Worm (Caenorhabditis elegans): ENCODE data around the gene C47G2.4.

C47G2.4 gene

DNA sequence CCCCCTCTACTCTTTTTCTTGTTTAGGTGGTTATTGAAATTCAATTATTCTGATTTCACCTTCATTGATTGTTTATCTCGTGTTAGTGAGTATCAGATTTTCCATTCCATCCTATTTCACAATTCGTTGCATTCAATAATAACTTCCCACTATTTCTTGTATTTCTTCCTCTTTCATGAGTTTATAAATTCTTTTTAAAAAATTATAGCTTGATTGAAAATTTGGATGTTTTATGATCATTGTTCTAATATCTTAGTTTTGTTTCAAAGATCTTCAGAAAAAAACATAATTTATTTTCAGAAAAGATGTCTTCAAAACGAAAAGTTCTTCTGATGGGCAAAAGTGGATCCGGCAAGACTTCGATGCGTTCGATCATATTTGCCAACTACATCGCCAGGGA is 7.7 kb upstream of the C47G2.4 start, which contains the start of gene raga-1:
Gene raga-1 (plus strand): TSS at position 301 of the 400 bp plus-strand sequence.
- TF ChIP-seq alr-1 (tag; optimal IDR thresholded peaks at IDR 0.05; ENCODE audit: borderline replicate concordance) (no peak), aly-2 (tag; optimal IDR thresholded peaks at IDR 0.05) (no peak), tbx-2 (tag; optimal IDR thresholded peaks at IDR 0.05) (no peak), lin-39 (tag; optimal IDR thresholded peaks at IDR 0.05) (no peak), unc-130 (tag; optimal IDR thresholded peaks at IDR 0.05) (no peak), nhr-19 (GFP tag; conservative IDR thresholded peaks at IDR 0.05) (no peak), nhr-85 (tag) (no peak), unc-86 (tag; optimal IDR thresholded peaks at IDR 0.05) (no peak), nhr-47 (tag; optimal IDR thresholded peaks at IDR 0.05) (no peak), lin-14 (GFP tag; optimal IDR thresholded peaks at IDR 0.05) (no peak), mef-2 (tag; optimal IDR thresholded peaks at IDR 0.05) (no peak), dsc-1 (tag; optimal IDR thresholded peaks at IDR 0.05) (no peak)

DNA sequence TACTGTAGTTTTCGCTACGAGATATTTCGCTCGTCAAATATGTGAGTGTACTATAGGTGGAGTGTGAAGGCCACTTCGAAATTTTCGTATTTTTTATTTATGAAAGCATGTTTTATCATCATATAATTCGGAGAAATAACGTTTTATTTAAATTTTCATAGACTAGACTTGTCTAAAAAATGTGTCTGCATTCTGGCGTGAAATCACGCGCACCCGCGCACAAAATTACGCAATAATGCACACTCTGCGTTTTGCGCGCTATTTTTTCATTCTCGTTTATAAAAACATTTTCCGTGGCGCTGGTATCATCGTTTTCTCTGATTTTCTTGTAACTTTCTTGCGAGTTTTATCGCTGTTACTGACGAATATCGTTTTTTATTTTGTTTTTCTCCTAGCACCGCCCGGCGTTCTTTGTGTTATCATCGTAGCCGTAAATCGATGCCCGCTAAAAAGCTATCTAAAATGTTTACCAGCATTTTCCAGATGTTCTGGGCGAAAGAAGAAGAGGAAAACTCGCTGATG is 3.9 kb upstream of the C47G2.4 start, which contains the start of gene saps-1:
Gene saps-1 (plus strand): TSS at position 472 of the 522 bp plus-strand sequence.
- peak; percentile 6 for TF ChIP-seq mep-1 (tag; optimal IDR thresholded peaks at IDR 0.05)
- TF ChIP-seq mef-2 (tag; optimal IDR thresholded peaks at IDR 0.05), result no peak
- TF ChIP-seq alr-1 (tag; optimal IDR thresholded peaks at IDR 0.05; ENCODE audit: borderline replicate concordance), result no peak
- TF ChIP-seq dpl-1 (GFP tag; optimal IDR thresholded peaks at IDR 0.05), result peak in 2 of 3 experiments; percentile 47 to 57
- peak in 1 of 6 experiments; percentile 14 for TF ChIP-seq elt-3 (tag; optimal IDR thresholded peaks at IDR 0.05)
- TF ChIP-seq vab-15 (tag; optimal IDR thresholded peaks at IDR 0.05), result no peak
- no peak for TF ChIP-seq blmp-1 (tag; optimal IDR thresholded peaks at IDR 0.05)
- TF ChIP-seq ceh-63 (GFP tag; optimal IDR thresholded peaks at IDR 0.05), result no peak
- TF ChIP-seq nhr-71 (tag; optimal IDR thresholded peaks at IDR 0.05), result peak; percentile 19
- TF ChIP-seq lin-39 (tag; optimal IDR thresholded peaks at IDR 0.05), result no peak
- TF ChIP-seq snu-23 (GFP tag; optimal IDR thresholded peaks at IDR 0.05), result peak; percentile 37
- TF ChIP-seq lsy-2 (tag; optimal IDR thresholded peaks at IDR 0.05), result peak; percentile 33 to 41
- TF ChIP-seq nhr-20 (tag; optimal IDR thresholded peaks at IDR 0.05), result peak; percentile 44
- TF ChIP-seq nhr-19 (GFP tag; conservative IDR thresholded peaks at IDR 0.05), result no peak
- no peak for TF ChIP-seq fkh-10 (GFP tag; optimal IDR thresholded peaks at IDR 0.05)
- no peak for TF ChIP-seq ztf-4 (tag; optimal IDR thresholded peaks at IDR 0.05)
- no peak for TF ChIP-seq mab-9 (GFP tag; IDR thresholded peaks at IDR 0.05)
- peak; percentile 35 for TF ChIP-seq rnt-1 (tag; optimal IDR thresholded peaks at IDR 0.05)
- no peak for TF ChIP-seq ceh-88 (GFP tag; IDR thresholded peaks at IDR 0.05)
- TF ChIP-seq efl-1 (optimal IDR thresholded peaks at IDR 0.05), result peak; percentile 48 to 58
- TF ChIP-seq efl-1 (GFP tag; optimal IDR thresholded peaks at IDR 0.05 in 1 of 2), result peak; percentile 38 to 94
- TF ChIP-seq lin-35 (GFP tag; optimal IDR thresholded peaks at IDR 0.05), result peak; percentile 25 to 58
- no peak for TF ChIP-seq irx-1 (tag; optimal IDR thresholded peaks at IDR 0.05)
- no peak for TF ChIP-seq hpl-2 (GFP tag; optimal IDR thresholded peaks at IDR 0.05)
- TF ChIP-seq nhr-77 (tag; optimal IDR thresholded peaks at IDR 0.05), result no peak
- no peak for TF ChIP-seq ces-1 (GFP tag; optimal IDR thresholded peaks at IDR 0.05)
- TF ChIP-seq sup-37 (GFP tag; optimal IDR thresholded peaks at IDR 0.05), result no peak
- TF ChIP-seq lir-3 (tag; optimal IDR thresholded peaks at IDR 0.05; ENCODE audit: poor library complexity), result no peak
- peak; percentile 87 for TF ChIP-seq F16B12.6 (tag; optimal IDR thresholded peaks at IDR 0.05)
- peak in 1 of 3 experiments; percentile 52 for TF ChIP-seq ceh-82 (tag; optimal IDR thresholded peaks at IDR 0.05)
- TF ChIP-seq egl-27 (tag; optimal IDR thresholded peaks at IDR 0.05), result no peak
- TF ChIP-seq jun-1 (tag; optimal IDR thresholded peaks at IDR 0.05), result no peak
- TF ChIP-seq ceh-90 (tag; optimal IDR thresholded peaks at IDR 0.05), result no peak
- TF ChIP-seq nhr-47 (tag; optimal IDR thresholded peaks at IDR 0.05), result peak; percentile 12
- peak; percentile 31 for TF ChIP-seq nhr-85 (tag)
- peak in 1 of 2 experiments; percentile 7 for TF ChIP-seq mdl-1 (tag; optimal IDR thresholded peaks at IDR 0.05)
- no peak for TF ChIP-seq egl-13 (tag; optimal IDR thresholded peaks at IDR 0.05)
- no peak for TF ChIP-seq nhr-12 (tag; optimal IDR thresholded peaks at IDR 0.05)
- no peak for TF ChIP-seq unc-62 (GFP tag; optimal IDR thresholded peaks at IDR 0.05)
